Fruit fly (Drosophila melanogaster) whole organism, pupa: ENCODE data around the gene CG16713.
A peak's percentile ranks its signal among the peaks of the same experiment; 100 is the strongest.

ENCODE experiments used
- CG10348 ChIP-seq: fragments of 200-800 bp; sonication (Bioruptor generic); IDR thresholded peaks from 2 replicates; pipeline ENCODE4 v1.3.6; 2022; ENCODE audit warnings: missing biosample characterization, missing genetic modification characterization
- CG12605 ChIP-seq: fragments of 200-800 bp; sonication (Bioruptor generic); IDR thresholded peaks from 2 replicates; pipeline ENCODE4 v1.3.6; 2022; ENCODE audit warnings: missing biosample characterization, missing genetic modification characterization
- CG13204 ChIP-seq: fragments of 200-800 bp; sonication (Bioruptor generic); optimal IDR thresholded peaks from 2 replicates; lab custom pipeline; 2018; ENCODE audit warnings: missing biosample characterization, mild to moderate bottlenecking, missing genetic modification characterization, moderate library complexity
- CG14655 ChIP-seq: fragments of 200-800 bp; sonication (Bioruptor generic); optimal IDR thresholded peaks from 3 replicates; lab custom pipeline; 2017; ENCODE audit warnings: mild to moderate bottlenecking, missing biosample characterization, missing genetic modification reagents, missing genetic modification characterization
- CG15710 ChIP-seq: fragments of 200-800 bp; sonication (Bioruptor generic); optimal IDR thresholded peaks from 2 replicates; lab custom pipeline; 2018; ENCODE audit warnings: missing biosample characterization, mild to moderate bottlenecking, missing genetic modification characterization, moderate library complexity
- CG17806 ChIP-seq: fragments of 200-800 bp; sonication (Bioruptor generic); optimal IDR thresholded peaks from 2 replicates; lab custom pipeline; 2018; ENCODE audit warnings: missing biosample characterization, mild to moderate bottlenecking, missing genetic modification characterization, moderate library complexity
- CG32121 ChIP-seq: fragments of 200-800 bp; sonication (Bioruptor generic); IDR thresholded peaks from 2 replicates; pipeline ENCODE4 v1.3.6; 2022; ENCODE audit warnings: missing biosample characterization, missing genetic modification characterization
- CG34367 ChIP-seq: fragments of 200-800 bp; sonication (Bioruptor generic); optimal IDR thresholded peaks from 2 replicates; lab custom pipeline; 2018; ENCODE audit warnings: missing biosample characterization, mild to moderate bottlenecking, missing genetic modification characterization
- CG4496 ChIP-seq: fragments of 200-800 bp; sonication (Bioruptor generic); IDR thresholded peaks from 3 replicates; pipeline ENCODE4 v1.3.6; 2022; ENCODE audit warnings: missing biosample characterization, missing genetic modification characterization
- CG8159 ChIP-seq: fragments of 200-800 bp; sonication (Bioruptor generic); optimal IDR thresholded peaks from 3 replicates; lab custom pipeline; 2018; ENCODE audit warnings: missing biosample characterization, mild to moderate bottlenecking, missing genetic modification characterization, moderate library complexity
- CG8301 ChIP-seq: fragments of 200-800 bp; sonication (Bioruptor generic); optimal IDR thresholded peaks from 2 replicates; lab custom pipeline; 2018; ENCODE audit warnings: missing biosample characterization, mild to moderate bottlenecking, missing genetic modification characterization
- CG9948 ChIP-seq: fragments of 200-800 bp; sonication (Bioruptor generic); optimal IDR thresholded peaks from 2 replicates; lab custom pipeline; 2018; ENCODE audit warnings: missing biosample characterization, mild to moderate bottlenecking, missing genetic modification characterization, moderate library complexity
- D1 ChIP-seq: fragments of 200-800 bp; sonication (Bioruptor generic); optimal IDR thresholded peaks from 2 replicates; lab custom pipeline; 2018; ENCODE audit warnings: missing biosample characterization, mild to moderate bottlenecking, missing genetic modification characterization, moderate library complexity
- EcR ChIP-seq: fragments of 200-800 bp; sonication (Bioruptor generic); optimal IDR thresholded peaks from 3 replicates; lab custom pipeline; 2019; ENCODE audit warnings: missing biosample characterization, missing genetic modification characterization, mild to moderate bottlenecking, moderate library complexity, missing genetic modification reagents
- Ets98B ChIP-seq: fragments of 200-800 bp; sonication (Bioruptor generic); IDR thresholded peaks from 2 replicates; pipeline ENCODE4 v1.3.6; 2022; ENCODE audit warnings: missing biosample characterization, missing genetic modification characterization
- Pif1A ChIP-seq: fragments of 200-800 bp; sonication (Bioruptor generic); optimal IDR thresholded peaks from 3 replicates; lab custom pipeline; 2016; ENCODE audit warnings: missing biosample characterization, missing genetic modification characterization
- Pif1B ChIP-seq: fragments of 200-800 bp; sonication (Bioruptor generic); optimal IDR thresholded peaks from 3 replicates; lab custom pipeline; 2016; ENCODE audit warnings: missing biosample characterization, missing genetic modification characterization
- Snoo ChIP-seq: fragments of 200-800 bp; sonication (Bioruptor generic); optimal IDR thresholded peaks from 3 replicates; lab custom pipeline; 2017; ENCODE audit warnings: missing biosample characterization, mild to moderate bottlenecking, missing genetic modification characterization, inconsistent platforms
- fd96Ca ChIP-seq: fragments of 200-800 bp; sonication (Bioruptor generic); IDR thresholded peaks from 3 replicates; pipeline ENCODE4 v1.3.6; 2022; ENCODE audit warnings: missing biosample characterization, missing genetic modification characterization
- gl ChIP-seq: fragments of 200-800 bp; sonication (Bioruptor generic); optimal IDR thresholded peaks from 2 replicates; lab custom pipeline; 2018; ENCODE audit warnings: missing biosample characterization, mild to moderate bottlenecking, missing genetic modification characterization
- rn ChIP-seq: fragments of 200-800 bp; sonication (Bioruptor generic); IDR thresholded peaks from 2 replicates; pipeline ENCODE4 v1.3.6; 2022; ENCODE audit warnings: missing biosample characterization, missing genetic modification characterization

Gene CG16713

DNA sequence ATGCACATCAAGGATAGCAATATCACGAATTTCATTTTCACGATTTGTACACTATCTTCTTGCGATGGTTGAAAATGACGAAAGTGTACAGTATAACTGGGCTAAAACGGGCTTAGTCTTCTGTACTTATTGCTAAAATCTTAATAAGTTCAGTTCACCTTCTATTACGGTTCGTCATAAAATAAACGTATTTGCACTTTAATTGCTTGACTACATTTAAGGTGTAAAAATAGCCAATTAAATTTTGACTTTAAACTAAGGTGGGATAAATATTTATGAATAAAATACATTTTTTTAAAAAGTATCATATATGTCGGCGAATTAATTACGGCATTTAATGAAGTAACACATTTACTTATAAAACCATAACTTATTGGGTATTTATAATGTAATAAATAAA is 25.5 kb downstream of the CG16713 start, which contains the start of gene Sfp24Bb:
Gene Sfp24Bb, minus strand, starts transcription at position 101 of the 400 bp plus-strand sequence.
- no peak for TF ChIP-seq CG8301
- no peak for TF ChIP-seq Pif1B (GFP tag; lab: Kevin White, UChicago)
- no peak for TF ChIP-seq gl (tag; lab: Kevin White, UChicago)
- TF ChIP-seq EcR (GFP tag; lab: Kevin White, UChicago): no peak
- TF ChIP-seq CG14655: no peak
- TF ChIP-seq CG32121 (GFP tag; lab: Robert Waterston, UW): no peak
- no peak for TF ChIP-seq CG13204 (GFP tag; lab: Kevin White, UChicago)
- TF ChIP-seq D1 (tag; lab: Kevin White, UChicago): no peak
- TF ChIP-seq CG15710: no peak
- TF ChIP-seq CG12605 (GFP tag; lab: Robert Waterston, UW): no peak
- no peak for TF ChIP-seq CG4496 (GFP tag; lab: Robert Waterston, UW)
- no peak for TF ChIP-seq Pif1A (GFP tag; lab: Kevin White, UChicago)

DNA sequence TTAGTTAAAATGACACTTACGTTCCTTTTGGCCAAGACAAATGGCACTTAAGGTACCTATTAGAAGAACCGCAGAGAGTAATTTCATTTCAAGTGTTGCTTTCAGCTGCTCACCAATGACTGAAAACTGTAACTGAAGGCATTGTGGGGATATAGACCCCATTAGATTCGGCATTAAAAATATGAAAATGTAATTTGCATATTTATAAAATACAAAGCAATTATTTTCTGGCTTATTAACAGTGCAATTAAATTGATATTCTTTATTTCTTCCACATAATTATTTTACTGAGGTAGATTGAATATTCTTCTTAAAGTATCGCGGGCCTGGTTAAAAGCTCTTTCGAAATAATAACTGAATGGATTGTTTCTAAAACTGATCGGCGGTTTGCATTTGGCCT is 26.2 kb downstream of the CG16713 start, which contains the start of gene Sfp24Bd:
Gene Sfp24Bd, minus strand, starts transcription at position 101 of the 400 bp plus-strand sequence.
- TF ChIP-seq D1 (tag; lab: Kevin White, UChicago) (no peak), CG4496 (GFP tag; lab: Robert Waterston, UW) (no peak), fd96Ca (GFP tag; lab: Robert Waterston, UW) (no peak), CG17806 (tag; lab: Kevin White, UChicago) (no peak), CG14655 (no peak), CG9948 (tag; lab: Kevin White, UChicago) (no peak), CG32121 (GFP tag; lab: Robert Waterston, UW) (no peak), Pif1A (GFP tag; lab: Kevin White, UChicago) (no peak), gl (tag; lab: Kevin White, UChicago) (no peak), CG13204 (GFP tag; lab: Kevin White, UChicago) (no peak), Ets98B (GFP tag; lab: Robert Waterston, UW) (no peak), Pif1B (GFP tag; lab: Kevin White, UChicago) (no peak), CG10348 (GFP tag; lab: Robert Waterston, UW) (no peak)

DNA sequence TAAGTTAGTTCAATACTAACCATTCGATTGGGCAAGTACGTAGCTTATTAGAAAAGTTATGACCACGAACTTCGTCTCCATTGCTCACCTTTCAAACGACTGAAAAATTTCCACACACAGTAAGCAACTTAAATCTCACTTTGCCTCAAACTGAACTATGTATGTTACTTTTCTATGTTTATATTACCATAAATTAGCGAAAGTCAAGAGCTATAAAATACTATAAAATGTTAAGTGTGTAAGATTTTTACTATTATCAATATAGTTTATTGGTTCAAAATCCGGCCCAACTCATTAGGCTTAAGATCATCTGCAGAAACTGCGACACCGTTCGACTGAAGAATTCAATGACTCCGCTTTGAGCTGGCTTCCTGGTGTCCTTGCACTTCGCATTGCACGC is 26.8 kb downstream of the CG16713 start, which contains the start of gene Sfp24Ba:
Gene Sfp24Ba, minus strand, starts transcription at position 101 of the 400 bp plus-strand sequence.
- TF ChIP-seq CG13204 (GFP tag; lab: Kevin White, UChicago): no peak
- TF ChIP-seq Ets98B (GFP tag; lab: Robert Waterston, UW): no peak
- no peak for TF ChIP-seq CG9948 (tag; lab: Kevin White, UChicago)
- no peak for TF ChIP-seq CG12605 (GFP tag; lab: Robert Waterston, UW)
- TF ChIP-seq CG8159 (tag; lab: Kevin White, UChicago): no peak
- TF ChIP-seq D1 (tag; lab: Kevin White, UChicago): no peak
- no peak for TF ChIP-seq CG10348 (GFP tag; lab: Robert Waterston, UW)
- TF ChIP-seq gl (tag; lab: Kevin White, UChicago): no peak
- TF ChIP-seq CG32121 (GFP tag; lab: Robert Waterston, UW): no peak

DNA sequence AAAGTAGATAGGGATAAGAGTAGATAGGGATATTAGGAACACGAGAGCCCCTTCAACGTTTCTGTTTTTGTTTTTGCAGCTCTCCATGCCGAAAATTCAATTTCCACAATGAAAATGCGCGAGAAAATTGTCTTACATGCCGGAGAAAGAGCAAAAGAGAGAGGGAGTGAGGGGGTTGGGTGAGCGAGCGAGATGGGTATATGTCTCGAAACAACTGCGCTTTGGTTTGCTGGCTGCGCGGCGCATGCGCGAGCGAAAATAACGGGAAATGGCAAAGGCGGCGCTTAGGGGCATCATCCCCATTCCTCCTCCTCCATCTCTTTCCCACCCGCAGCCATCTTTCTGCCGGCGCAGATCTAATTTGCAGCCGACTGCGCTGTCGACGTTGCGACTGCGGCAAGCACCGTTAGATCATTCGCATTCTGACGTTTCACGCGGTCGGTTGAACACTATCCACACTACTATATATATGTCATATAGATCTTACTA is 32.9 kb downstream of the CG16713 start, which contains the start of gene Drgx:
Gene Drgx, plus strand, starts transcription at position 439 of the 489 bp plus-strand sequence.
- TF ChIP-seq Pif1A (GFP tag; lab: Kevin White, UChicago) (no peak), rn (GFP tag; lab: Robert Waterston, UW) (no peak), CG14655 (no peak), CG32121 (GFP tag; lab: Robert Waterston, UW) (peak; percentile 20; the same call in 1 of the 2 replicates), CG15710 (no peak), gl (tag; lab: Kevin White, UChicago) (no peak), EcR (GFP tag; lab: Kevin White, UChicago) (no peak), CG9948 (tag; lab: Kevin White, UChicago) (no peak), Snoo (tag; lab: Kevin White, UChicago) (no peak), CG8159 (tag; lab: Kevin White, UChicago) (no peak), CG34367 (no peak), D1 (tag; lab: Kevin White, UChicago) (peak; percentile 3), CG13204 (GFP tag; lab: Kevin White, UChicago) (no peak), CG17806 (tag; lab: Kevin White, UChicago) (no peak), CG12605 (GFP tag; lab: Robert Waterston, UW) (no peak), Ets98B (GFP tag; lab: Robert Waterston, UW) (0 out of 2 replicates have a peak, but pooled peaks have one; percentile 12)

DNA sequence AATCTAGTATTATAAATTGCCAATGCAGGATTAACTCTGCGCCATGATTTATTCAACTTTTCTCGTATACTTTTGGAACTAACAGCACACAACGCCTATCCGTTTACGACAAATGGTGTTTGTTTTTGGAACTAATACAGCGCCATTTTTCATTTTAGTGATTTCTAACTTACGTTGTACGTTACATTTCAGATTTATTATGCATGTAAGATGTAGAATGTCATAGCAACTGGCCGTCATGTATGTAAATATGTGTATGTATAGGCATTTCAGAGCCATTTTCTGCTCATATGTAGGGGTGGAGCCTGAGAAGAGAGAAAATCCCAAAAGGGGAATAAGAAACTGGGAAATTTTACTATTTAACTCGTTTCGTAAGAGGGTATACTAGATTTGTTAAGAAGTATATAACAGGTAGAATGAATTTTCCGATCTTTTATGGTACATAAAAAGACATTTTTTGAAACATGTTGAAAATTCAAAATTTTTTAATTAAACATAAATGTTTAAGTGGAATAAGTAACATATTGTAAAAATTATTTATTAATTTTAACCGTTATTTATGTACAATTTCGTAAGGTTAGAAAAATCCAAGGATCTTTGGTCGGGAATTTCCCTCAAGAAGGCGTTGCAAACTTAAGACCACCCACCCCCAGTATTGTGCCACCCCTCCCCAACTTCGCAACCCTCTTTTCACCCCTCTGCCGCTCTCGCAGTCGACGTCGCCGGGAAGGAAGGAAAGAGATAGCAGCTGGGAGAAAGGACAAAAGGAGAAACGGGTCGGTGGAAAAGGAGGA is 37.7 kb downstream of the CG16713 start:
- TF ChIP-seq CG9948 (tag; lab: Kevin White, UChicago): peak; percentile 29
- no peak for TF ChIP-seq CG13204 (GFP tag; lab: Kevin White, UChicago)
- TF ChIP-seq CG8159 (tag; lab: Kevin White, UChicago): peak; percentile 53
- no peak for TF ChIP-seq CG12605 (GFP tag; lab: Robert Waterston, UW)
- peak; percentile 43 for TF ChIP-seq CG15710
- 0 out of 2 replicates have a peak, but pooled peaks have one; percentile 53 for TF ChIP-seq Ets98B (GFP tag; lab: Robert Waterston, UW)
- TF ChIP-seq CG14655: peak; percentile 51
- TF ChIP-seq Snoo (tag; lab: Kevin White, UChicago): no peak
- peak; percentile 41 for TF ChIP-seq CG8301
- TF ChIP-seq CG4496 (GFP tag; lab: Robert Waterston, UW): 0 out of 3 replicates have a peak, but pooled peaks have one; percentile 40
- TF ChIP-seq CG17806 (tag; lab: Kevin White, UChicago): peak; percentile 11
- peak; percentile 36; the same call in 1 of the 2 replicates for TF ChIP-seq CG32121 (GFP tag; lab: Robert Waterston, UW)
- no peak for TF ChIP-seq CG34367
- TF ChIP-seq D1 (tag; lab: Kevin White, UChicago): peak; percentile 43
- TF ChIP-seq EcR (GFP tag; lab: Kevin White, UChicago): no peak
- TF ChIP-seq, all 21 proteins: peak for 10
